Worm (Caenorhabditis elegans): Measurements from ENCODE around the gene Y97E10AR.3.

Y97E10AR.3 gene

ce11 chrV:8007460-8008292 lies at the start of gene Y97E10AR.3:
Gene Y97E10AR.3, minus strand, starts transcription at chrV:8007510.
- TF ChIP-seq pes-1 (GFP tag; IDR thresholded peaks at IDR 0.05) (no peak), flt-1 (GFP tag; IDR thresholded peaks at IDR 0.05) (no peak), scrt-1 (GFP tag; IDR thresholded peaks at IDR 0.05) (no peak)

DNA sequence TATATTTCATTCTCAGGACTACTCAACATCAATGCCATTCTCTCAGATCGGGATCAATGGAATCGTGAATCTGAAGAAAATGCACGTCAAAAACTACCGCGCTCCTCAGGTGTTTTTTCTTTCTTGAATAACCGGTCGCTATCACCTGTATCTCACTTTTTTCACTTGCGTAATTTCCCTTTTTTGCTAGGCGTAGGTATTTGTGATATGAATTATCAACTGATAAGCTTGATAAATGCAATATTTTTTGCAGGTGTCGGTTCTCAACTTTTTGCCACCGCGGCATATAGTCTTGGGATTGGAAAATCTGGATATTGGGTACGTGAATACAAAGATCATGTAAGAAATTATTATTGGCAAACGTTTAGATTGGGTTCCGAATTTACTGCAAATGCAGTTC lies 47.9 kb upstream of the Y97E10AR.3 start:
- TF ChIP-seq tbx-11 (GFP tag; IDR thresholded peaks at IDR 0.05) (no peak), tbx-37 (GFP tag; conservative IDR thresholded peaks at IDR 0.05) (no peak), ets-7 (tag; optimal IDR thresholded peaks at IDR 0.05) (no peak), pes-1 (GFP tag; IDR thresholded peaks at IDR 0.05) (no peak), ceh-36 (tag; optimal IDR thresholded peaks at IDR 0.05) (no peak), B0310.2 (tag; optimal IDR thresholded peaks at IDR 0.05) (no peak), flt-1 (GFP tag; IDR thresholded peaks at IDR 0.05) (no peak), sea-1 (GFP tag; conservative IDR thresholded peaks at IDR 0.05) (no peak), hmg-4 (GFP tag; optimal IDR thresholded peaks at IDR 0.05) (no peak), hnd-1 (tag; optimal IDR thresholded peaks at IDR 0.05) (no peak), scrt-1 (GFP tag; IDR thresholded peaks at IDR 0.05) (no peak), aly-1 (tag; optimal IDR thresholded peaks at IDR 0.05) (no peak), hmbx-1 (tag; optimal IDR thresholded peaks at IDR 0.05) (no peak), F13C5.2 (tag; optimal IDR thresholded peaks at IDR 0.05) (no peak)

DNA sequence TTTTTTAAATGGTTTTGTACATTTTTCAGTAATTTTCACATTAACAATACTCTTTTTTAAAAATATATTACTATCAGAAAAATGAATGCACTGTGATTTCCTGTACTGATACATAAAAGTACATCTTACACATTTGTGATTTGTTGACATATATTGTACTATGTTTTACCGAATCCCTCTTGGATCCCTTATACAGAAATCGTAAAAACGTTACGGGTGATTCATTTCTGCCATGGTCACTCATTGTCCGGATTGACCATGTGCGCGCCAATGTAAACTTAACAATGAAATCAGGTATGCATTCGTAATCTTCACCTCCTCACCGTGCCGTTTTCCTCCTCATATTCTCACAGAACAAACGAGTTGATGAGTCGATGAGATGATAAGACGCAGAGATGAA lies 46.8 kb upstream of the Y97E10AR.3 start, which contains the start of gene ZC513.2:
TSS of gene ZC513.2 (plus strand) at position 301 of the 400 bp plus-strand sequence.
- no peak for TF ChIP-seq tbx-11 (GFP tag; IDR thresholded peaks at IDR 0.05)
- no peak for TF ChIP-seq ceh-13 (GFP tag; optimal IDR thresholded peaks at IDR 0.05)
- no peak for TF ChIP-seq F13C5.2 (tag; optimal IDR thresholded peaks at IDR 0.05)
- no peak for TF ChIP-seq B0310.2 (tag; optimal IDR thresholded peaks at IDR 0.05)
- no peak for TF ChIP-seq flt-1 (GFP tag; IDR thresholded peaks at IDR 0.05)
- TF ChIP-seq aly-1 (tag; optimal IDR thresholded peaks at IDR 0.05), result no peak
- TF ChIP-seq ets-7 (tag; optimal IDR thresholded peaks at IDR 0.05), result no peak
- no peak for TF ChIP-seq ama-1 (optimal IDR thresholded peaks at IDR 0.05)
- TF ChIP-seq sea-1 (GFP tag; conservative IDR thresholded peaks at IDR 0.05), result no peak
- no peak for TF ChIP-seq hmbx-1 (tag; optimal IDR thresholded peaks at IDR 0.05)
- no peak for TF ChIP-seq tra-4 (tag; optimal IDR thresholded peaks at IDR 0.05)
- TF ChIP-seq pes-1 (GFP tag; IDR thresholded peaks at IDR 0.05), result no peak
- TF ChIP-seq hnd-1 (tag; optimal IDR thresholded peaks at IDR 0.05), result no peak
- no peak for TF ChIP-seq hmg-4 (GFP tag; optimal IDR thresholded peaks at IDR 0.05)

DNA sequence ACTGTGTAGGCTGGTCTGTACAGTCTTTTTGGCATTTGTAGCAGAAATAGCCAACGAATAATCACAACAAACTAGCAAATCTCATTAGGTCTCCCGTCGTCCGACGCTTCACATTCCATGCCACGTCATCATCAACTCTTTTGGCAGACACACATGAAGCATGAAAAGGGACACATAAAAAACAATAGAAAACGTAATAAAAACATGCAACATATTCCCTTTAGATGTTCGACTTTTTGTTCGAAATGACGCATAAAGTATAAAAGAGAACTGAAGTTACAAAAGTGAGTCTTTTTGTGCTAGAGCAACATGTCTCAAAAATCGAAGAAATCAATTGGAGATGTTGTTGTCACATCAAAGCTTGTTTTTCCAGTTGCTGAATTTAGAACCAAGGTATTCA lies 44.5 kb upstream of the Y97E10AR.3 start, which contains the start of gene sth-1:
TSS of gene sth-1 (plus strand) at position 301 of the 400 bp plus-strand sequence.
- TF ChIP-seq hmbx-1 (tag; optimal IDR thresholded peaks at IDR 0.05) (no peak), pes-1 (GFP tag; IDR thresholded peaks at IDR 0.05) (no peak), F13C5.2 (tag; optimal IDR thresholded peaks at IDR 0.05) (no peak), ets-7 (tag; optimal IDR thresholded peaks at IDR 0.05) (no peak), ceh-36 (tag; optimal IDR thresholded peaks at IDR 0.05) (no peak), hnd-1 (tag; optimal IDR thresholded peaks at IDR 0.05) (no peak), ceh-13 (GFP tag; optimal IDR thresholded peaks at IDR 0.05) (no peak), aly-1 (tag; optimal IDR thresholded peaks at IDR 0.05) (no peak), sea-1 (GFP tag; conservative IDR thresholded peaks at IDR 0.05) (no peak), scrt-1 (GFP tag; IDR thresholded peaks at IDR 0.05) (no peak), tra-4 (tag; optimal IDR thresholded peaks at IDR 0.05) (no peak), B0310.2 (tag; optimal IDR thresholded peaks at IDR 0.05) (no peak), ama-1 (optimal IDR thresholded peaks at IDR 0.05) (no peak), flt-1 (GFP tag; IDR thresholded peaks at IDR 0.05) (no peak), hmg-4 (GFP tag; optimal IDR thresholded peaks at IDR 0.05) (no peak)

ce11 chrV:8050811-8051210 lies 43.5 kb upstream of the Y97E10AR.3 start, which contains the start of gene col-43:
Gene col-43, minus strand, starts transcription at chrV:8050911.
- TF ChIP-seq ama-1 (optimal IDR thresholded peaks at IDR 0.05) (no peak), F13C5.2 (tag; optimal IDR thresholded peaks at IDR 0.05) (no peak), pes-1 (GFP tag; IDR thresholded peaks at IDR 0.05) (no peak), ceh-36 (tag; optimal IDR thresholded peaks at IDR 0.05) (no peak), hmbx-1 (tag; optimal IDR thresholded peaks at IDR 0.05) (no peak)

DNA sequence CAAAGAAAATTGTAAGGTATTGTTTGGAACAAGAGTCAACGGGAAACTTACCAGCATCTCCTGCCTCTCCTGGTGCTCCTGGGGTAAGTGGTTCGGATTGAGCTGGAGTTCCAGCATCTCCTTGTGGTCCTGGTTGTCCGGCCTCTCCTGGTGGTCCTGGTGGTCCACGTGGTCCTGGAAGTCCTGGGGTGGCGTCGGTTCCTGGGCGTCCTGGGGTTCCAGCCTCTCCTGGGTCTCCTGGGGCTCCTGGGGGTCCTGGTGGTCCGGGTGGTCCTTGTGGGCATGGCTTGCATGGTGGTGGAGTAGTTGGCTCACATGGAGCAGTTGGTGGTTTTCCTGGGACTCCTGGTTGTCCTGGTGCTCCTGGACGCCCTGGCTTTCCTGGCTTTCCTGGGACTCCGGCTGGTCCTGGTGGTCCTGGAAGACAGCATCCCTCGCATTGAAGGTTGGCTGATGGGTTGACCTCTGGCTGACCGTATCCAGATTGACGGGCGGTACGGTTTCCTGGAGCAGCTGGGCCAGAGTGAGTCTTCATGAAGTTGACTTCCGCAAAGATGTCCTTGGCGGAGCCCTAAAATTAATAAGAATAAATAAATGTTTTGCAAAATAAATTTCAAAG lies 42.9 kb upstream of the Y97E10AR.3 start:
- TF ChIP-seq pes-1 (GFP tag; IDR thresholded peaks at IDR 0.05) (no peak), ceh-36 (tag; optimal IDR thresholded peaks at IDR 0.05) (no peak), flt-1 (GFP tag; IDR thresholded peaks at IDR 0.05) (no peak), scrt-1 (GFP tag; IDR thresholded peaks at IDR 0.05) (no peak), sea-1 (GFP tag; conservative IDR thresholded peaks at IDR 0.05) (no peak), ceh-13 (GFP tag; optimal IDR thresholded peaks at IDR 0.05) (no peak), ets-7 (tag; optimal IDR thresholded peaks at IDR 0.05) (no peak), tbx-11 (GFP tag; IDR thresholded peaks at IDR 0.05) (no peak), F13C5.2 (tag; optimal IDR thresholded peaks at IDR 0.05) (no peak), hmbx-1 (tag; optimal IDR thresholded peaks at IDR 0.05) (no peak), B0310.2 (tag; optimal IDR thresholded peaks at IDR 0.05) (no peak), tbx-37 (GFP tag; conservative IDR thresholded peaks at IDR 0.05) (no peak), hnd-1 (tag; optimal IDR thresholded peaks at IDR 0.05) (no peak), tra-4 (tag; optimal IDR thresholded peaks at IDR 0.05) (no peak)

DNA sequence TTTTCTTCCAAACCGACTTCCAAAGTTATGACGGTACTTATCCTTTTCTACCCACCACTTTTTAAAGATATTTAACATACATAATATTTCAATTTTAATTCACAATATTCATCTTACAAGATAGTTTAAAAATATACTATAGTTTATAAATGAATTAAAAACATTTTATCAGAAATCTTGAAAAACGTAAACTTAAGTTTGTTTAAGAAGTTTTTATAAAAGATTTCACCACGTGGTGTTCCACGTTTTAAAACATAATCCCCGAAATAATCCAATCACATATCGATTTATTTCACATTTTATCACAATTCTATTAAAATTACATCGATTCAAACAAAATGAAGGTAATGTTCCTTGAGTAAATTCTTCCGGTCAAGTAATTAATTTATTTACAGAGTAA lies 39.4 kb upstream of the Y97E10AR.3 start, which contains the start of gene ZC513.3:
TSS of gene ZC513.3 (plus strand) at position 301 of the 400 bp plus-strand sequence.
- TF ChIP-seq sea-1 (GFP tag; conservative IDR thresholded peaks at IDR 0.05) (no peak), ceh-36 (tag; optimal IDR thresholded peaks at IDR 0.05) (no peak), ceh-13 (GFP tag; optimal IDR thresholded peaks at IDR 0.05) (no peak), hnd-1 (tag; optimal IDR thresholded peaks at IDR 0.05) (no peak), B0310.2 (tag; optimal IDR thresholded peaks at IDR 0.05) (no peak), hmbx-1 (tag; optimal IDR thresholded peaks at IDR 0.05) (no peak), hmg-4 (GFP tag; optimal IDR thresholded peaks at IDR 0.05) (no peak), ets-7 (tag; optimal IDR thresholded peaks at IDR 0.05) (no peak), scrt-1 (GFP tag; IDR thresholded peaks at IDR 0.05) (no peak), tbx-11 (GFP tag; IDR thresholded peaks at IDR 0.05) (no peak), tbx-37 (GFP tag; conservative IDR thresholded peaks at IDR 0.05) (no peak), flt-1 (GFP tag; IDR thresholded peaks at IDR 0.05) (no peak), pes-1 (GFP tag; IDR thresholded peaks at IDR 0.05) (no peak), tra-4 (tag; optimal IDR thresholded peaks at IDR 0.05) (no peak), F13C5.2 (tag; optimal IDR thresholded peaks at IDR 0.05) (no peak), ama-1 (optimal IDR thresholded peaks at IDR 0.05) (no peak), aly-1 (tag; optimal IDR thresholded peaks at IDR 0.05) (no peak)
